Fruit fly (Drosophila melanogaster): ENCODE measurements around the gene twin.
A peak's percentile ranks its signal among the peaks of the same experiment; 100 is the strongest.

Gene twin

DNA sequence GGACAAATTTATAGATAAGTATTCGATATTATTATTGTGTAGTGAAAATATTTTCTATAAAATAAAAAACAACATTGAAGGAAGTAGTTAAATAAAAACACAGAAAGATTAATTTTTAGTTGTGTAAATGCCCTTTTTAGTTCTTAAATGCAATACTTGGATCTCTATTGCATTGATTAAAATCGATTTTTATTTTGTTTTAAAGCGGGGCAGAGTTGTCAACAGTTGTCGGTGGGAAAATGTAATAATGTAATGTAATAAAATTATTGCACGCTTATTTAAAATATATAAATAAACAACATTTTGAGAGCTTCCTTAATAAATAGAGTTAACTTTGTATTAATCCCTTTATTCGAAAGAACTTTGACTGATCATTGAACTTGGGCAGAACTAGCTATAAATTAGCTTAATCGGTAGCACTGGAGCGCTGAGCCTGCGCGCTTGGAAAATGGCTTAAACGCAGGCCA lies 58.2 kb downstream of the twin start, which contains the start of gene Apc2 (continued):
- TF ChIP-seq CG3919 (GFP tag; optimal IDR thresholded peaks at IDR 0.05) (peak; percentile 58), CG6808 (GFP tag; optimal IDR thresholded peaks at IDR 0.05) (no peak), CG11902 (GFP tag; optimal IDR thresholded peaks at IDR 0.05) (peak; percentile 32), Hr4 (GFP tag; optimal IDR thresholded peaks at IDR 0.05) (peak; percentile 74), achi (GFP tag; optimal IDR thresholded peaks at IDR 0.05) (peak; percentile 62), CG6163 (GFP tag; IDR thresholded peaks at IDR 0.05) (peak; percentile 71), CG8632 (GFP tag; optimal IDR thresholded peaks at IDR 0.05) (peak; percentile 37), Eip75B (GFP tag; optimal IDR thresholded peaks at IDR 0.05) (peak; percentile 61), Eip78C (GFP tag) (peak; percentile 91), lz (GFP tag; optimal IDR thresholded peaks at IDR 0.05) (peak; percentile 76), Sox14 (GFP tag; optimal IDR thresholded peaks at IDR 0.05) (peak; percentile 70), acj6 (GFP tag; optimal IDR thresholded peaks at IDR 0.05) (peak; percentile 60), Blimp-1 (GFP tag; optimal IDR thresholded peaks at IDR 0.05) (no peak), net (GFP tag; optimal IDR thresholded peaks at IDR 0.05) (peak; percentile 52), Sox102F (GFP tag; optimal IDR thresholded peaks at IDR 0.05) (no peak)

DNA sequence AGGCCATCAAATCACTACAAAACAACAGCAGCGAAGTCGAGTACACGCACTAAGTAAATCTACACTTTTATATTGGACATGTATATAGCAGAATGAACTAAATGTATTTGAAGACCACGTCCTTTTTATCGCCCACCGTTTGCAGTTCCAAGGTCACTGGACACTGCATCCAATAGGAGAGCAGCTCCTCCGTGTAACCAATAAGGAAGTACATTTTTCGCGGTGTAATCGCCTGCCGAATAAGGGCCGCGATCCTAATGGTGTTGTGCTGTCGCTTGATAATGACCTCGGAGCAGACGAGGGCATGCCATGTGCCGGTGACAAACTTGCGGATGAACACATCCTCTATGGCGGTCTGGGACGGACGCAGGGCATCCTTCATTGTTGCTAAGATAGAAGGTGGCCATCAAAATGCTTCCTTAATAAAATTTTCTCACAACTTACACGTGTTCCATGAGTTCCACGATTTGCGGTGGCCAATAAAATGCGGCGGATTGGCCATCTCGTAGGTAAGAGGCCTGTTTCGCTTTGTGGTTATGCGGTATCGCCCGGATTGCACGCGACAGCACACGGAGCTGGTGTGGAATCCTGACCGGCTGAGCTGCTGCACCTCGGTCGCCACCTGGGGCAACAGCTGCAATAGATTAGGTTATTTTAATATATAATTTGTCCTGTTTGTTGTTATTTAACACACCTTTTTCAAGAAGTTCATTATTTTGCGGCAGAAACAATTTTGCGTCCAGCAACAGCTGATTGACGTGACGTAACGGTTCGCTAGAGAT lies 58.8 kb downstream of the twin start, which contains the start of gene mRpS24:
TSS of gene mRpS24 (minus strand) at position 772 of the 782 bp plus-strand sequence.
- TF ChIP-seq Eip75B (GFP tag; optimal IDR thresholded peaks at IDR 0.05) (no peak), fkh (GFP tag; optimal IDR thresholded peaks at IDR 0.05) (no peak), CG3032 (tag; optimal IDR thresholded peaks at IDR 0.05) (no peak), Gug (GFP tag; IDR thresholded peaks at IDR 0.05) (no peak), CG6854 (GFP tag; optimal IDR thresholded peaks at IDR 0.05) (no peak), Eip93F (GFP tag; optimal IDR thresholded peaks at IDR 0.05) (no peak), salr (GFP tag; optimal IDR thresholded peaks at IDR 0.05) (no peak), net (GFP tag; optimal IDR thresholded peaks at IDR 0.05) (no peak), vri (GFP tag; optimal IDR thresholded peaks at IDR 0.05) (no peak), Lpt (GFP tag; optimal IDR thresholded peaks at IDR 0.05) (no peak), CG6163 (GFP tag; IDR thresholded peaks at IDR 0.05) (no peak), Ets21C (GFP tag; optimal IDR thresholded peaks at IDR 0.05) (no peak), CG15336 (GFP tag; IDR thresholded peaks at IDR 0.05) (no peak), Smox (GFP tag; optimal IDR thresholded peaks at IDR 0.05) (no peak), pdm3 (GFP tag; optimal IDR thresholded peaks at IDR 0.05) (no peak), topi (GFP tag; optimal IDR thresholded peaks at IDR 0.05) (no peak)

dm6 chr3R:24161173-24161811 lies 60.5 kb downstream of the twin start, which contains the start of the genes Myo95E and TBC1d7:
Gene Myo95E (minus strand): TSS chr3R:24161498.
Gene TBC1d7 (plus strand): TSS chr3R:24161727.
- TF ChIP-seq CG3032 (tag; optimal IDR thresholded peaks at IDR 0.05) (peak; percentile 92), esn (GFP tag; optimal IDR thresholded peaks at IDR 0.05) (peak; percentile 89), pdm3 (GFP tag; optimal IDR thresholded peaks at IDR 0.05) (no peak), CG8632 (GFP tag; optimal IDR thresholded peaks at IDR 0.05) (peak; percentile 88), Blimp-1 (GFP tag; optimal IDR thresholded peaks at IDR 0.05) (no peak), net (GFP tag; optimal IDR thresholded peaks at IDR 0.05) (peak; percentile 84), Met (GFP tag; optimal IDR thresholded peaks at IDR 0.05) (no peak), CG3919 (GFP tag; optimal IDR thresholded peaks at IDR 0.05) (peak; percentile 90), lz (GFP tag; optimal IDR thresholded peaks at IDR 0.05) (peak; percentile 87), CG6792 (GFP tag; optimal IDR thresholded peaks at IDR 0.05) (peak; percentile 86), Sox14 (GFP tag; optimal IDR thresholded peaks at IDR 0.05) (no peak), CG4318 (GFP tag; optimal IDR thresholded peaks at IDR 0.05) (peak; percentile 80), CG11294 (GFP tag; IDR thresholded peaks at IDR 0.05) (peak; percentile 94), CG11902 (GFP tag; optimal IDR thresholded peaks at IDR 0.05) (peak; percentile 90), CG10669 (GFP tag; optimal IDR thresholded peaks at IDR 0.05) (peak; percentile 89), Eip93F (GFP tag; optimal IDR thresholded peaks at IDR 0.05) (peak; percentile 73), achi (GFP tag; optimal IDR thresholded peaks at IDR 0.05) (peak; percentile 88), CG31627 (GFP tag; optimal IDR thresholded peaks at IDR 0.05) (peak; percentile 76), salr (GFP tag; optimal IDR thresholded peaks at IDR 0.05) (peak in 1 of 2 experiments; percentile 80), CG15336 (GFP tag; IDR thresholded peaks at IDR 0.05) (peak; percentile 92), topi (GFP tag; optimal IDR thresholded peaks at IDR 0.05) (peak; percentile 87), cyc (GFP tag; optimal IDR thresholded peaks at IDR 0.05) (peak; percentile 83), CG6276 (GFP tag; optimal IDR thresholded peaks at IDR 0.05) (no peak), Hr39 (GFP tag; optimal IDR thresholded peaks at IDR 0.05) (peak; percentile 72), Smox (GFP tag; optimal IDR thresholded peaks at IDR 0.05) (no peak), CG10631 (GFP tag; optimal IDR thresholded peaks at IDR 0.05) (peak; percentile 92), CG8319 (GFP tag; optimal IDR thresholded peaks at IDR 0.05) (peak; percentile 73), fkh (GFP tag; optimal IDR thresholded peaks at IDR 0.05) (no peak), CG9139 (GFP tag; optimal IDR thresholded peaks at IDR 0.05) (peak; percentile 67), vri (GFP tag; optimal IDR thresholded peaks at IDR 0.05) (peak; percentile 75), Sox15 (GFP tag; optimal IDR thresholded peaks at IDR 0.05) (peak; percentile 80), spab (GFP tag; optimal IDR thresholded peaks at IDR 0.05) (no peak)
